Worm (Caenorhabditis elegans) whole organism, late embryonic: ENCODE results near the gene C45G9.12.

Experiments used
- ama-1 ChIP-seq: fragments of 150-350 bp; optimal IDR thresholded peaks from 2 replicates; lab custom pipeline; 2014
- ceh-6 ChIP-seq: fragments of 200-800 bp; sonication (Bioruptor generic); optimal IDR thresholded peaks from 2 replicates; lab custom pipeline; 2018; ENCODE audit warnings: mild to moderate bottlenecking, missing genetic modification characterization, missing compliant biosample characterization
- fax-1 ChIP-seq: sonication (generic microtip); optimal IDR thresholded peaks from 2 replicates; lab custom pipeline; 2016; ENCODE audit warnings: missing genotype, missing genetic modification characterization, missing compliant biosample characterization

DNA sequence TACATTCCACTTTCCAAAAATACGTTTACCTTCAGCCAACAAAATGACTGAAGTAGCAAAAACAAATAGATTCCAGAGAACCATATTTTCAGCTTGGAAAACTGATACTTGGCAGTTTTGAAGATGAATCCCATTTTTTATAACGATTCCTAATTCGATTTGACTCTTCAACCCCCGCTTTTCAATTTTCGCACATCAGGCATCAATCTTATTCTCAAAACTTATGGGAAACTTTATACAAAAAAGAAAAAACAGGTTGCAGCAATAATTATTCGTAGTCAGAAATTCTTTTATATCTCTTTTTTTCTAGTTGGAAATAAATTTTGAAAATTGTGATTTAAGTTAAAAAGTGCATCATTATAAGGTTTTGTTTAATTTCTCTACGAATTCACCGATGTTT, 9.6 kb downstream of the C45G9.12 start, which contains the start of gene C45G9.10:
- TF ChIP-seq ama-1 (no peak), fax-1 (tag; lab: Kevin White, UChicago) (no peak), ceh-6 (GFP tag; lab: Kevin White, UChicago) (no peak)
